Worm (Caenorhabditis elegans) whole organism, L2 larva: Measurements from ENCODE around the gene map-2.

Source experiments
- C34F6.9 ChIP-seq: fragments of 150-350 bp; optimal IDR thresholded peaks from 2 replicates; lab custom pipeline; 2014; ENCODE audit warnings: missing biosample characterization, missing genetic modification characterization
- F13H6.1 ChIP-seq: sonication (generic microtip); optimal IDR thresholded peaks from 2 replicates; lab custom pipeline; 2016; ENCODE audit warnings: missing genetic modification characterization, missing compliant biosample characterization
- R02D3.7 ChIP-seq: fragments of 150-350 bp; optimal IDR thresholded peaks from 2 replicates; lab custom pipeline; 2014; ENCODE audit warnings: missing biosample characterization, missing genetic modification characterization
- Y55F3AM.14 ChIP-seq: fragments of 200-800 bp; sonication (Bioruptor generic); optimal IDR thresholded peaks from 2 replicates; lab custom pipeline; 2018; ENCODE audit warnings: mild to moderate bottlenecking, missing genetic modification characterization, missing compliant biosample characterization
- ZK546.5 ChIP-seq: sonication (generic microtip); optimal IDR thresholded peaks from 2 replicates; lab custom pipeline; 2017; ENCODE audit warnings: missing biosample characterization, missing genetic modification characterization
- aly-2 ChIP-seq: fragments of 150-350 bp; optimal IDR thresholded peaks from 2 replicates; lab custom pipeline; 2014; ENCODE audit warnings: missing biosample characterization, missing genetic modification characterization
- ama-1 ChIP-seq: fragments of 150-350 bp; optimal IDR thresholded peaks from 2 replicates; lab custom pipeline; 2018; ENCODE audit warnings: inconsistent platforms
- ceh-16 ChIP-seq: fragments of 150-350 bp; optimal IDR thresholded peaks from 2 replicates; lab custom pipeline; 2014; ENCODE audit warnings: missing biosample characterization, missing genetic modification characterization
- ceh-82 ChIP-seq: fragments of 150-350 bp; optimal IDR thresholded peaks from 2 replicates; lab custom pipeline; 2014; ENCODE audit warnings: missing biosample characterization, missing genetic modification characterization
- crh-2 ChIP-seq: sonication (generic microtip); optimal IDR thresholded peaks from 2 replicates; lab custom pipeline; 2017; ENCODE audit warnings: missing biosample characterization, missing genetic modification characterization
- dmd-4 ChIP-seq: sonication (generic microtip); optimal IDR thresholded peaks from 2 replicates; lab custom pipeline; 2017; ENCODE audit warnings: missing biosample characterization, missing genetic modification characterization
- elt-1 ChIP-seq: fragments of 150-350 bp; optimal IDR thresholded peaks from 2 replicates; lab custom pipeline; 2014; ENCODE audit warnings: missing biosample characterization, missing genetic modification characterization
- elt-3 ChIP-seq: sonication (generic microtip); optimal IDR thresholded peaks from 2 replicates; lab custom pipeline; 2017; ENCODE audit warnings: missing biosample characterization, missing genetic modification characterization
- fos-1 ChIP-seq: fragments of 150-350 bp; optimal IDR thresholded peaks from 2 replicates; lab custom pipeline; 2014; ENCODE audit warnings: missing biosample characterization, missing genetic modification characterization
- gmeb-1 ChIP-seq: fragments of 150-350 bp; optimal IDR thresholded peaks from 2 replicates; lab custom pipeline; 2014; ENCODE audit warnings: missing biosample characterization, missing genetic modification characterization
- lin-11 ChIP-seq: fragments of 150-350 bp; sonication (generic microtip); optimal IDR thresholded peaks from 2 replicates; lab custom pipeline; 2014; ENCODE audit warnings: missing biosample characterization, missing genetic modification characterization, inconsistent platforms, mixed read lengths
- lin-13 ChIP-seq: fragments of 150-350 bp; optimal IDR thresholded peaks from 2 replicates; lab custom pipeline; 2014; ENCODE audit warnings: missing biosample characterization, missing genetic modification reagents, missing genetic modification characterization
- lin-39 ChIP-seq: fragments of 150-350 bp; optimal IDR thresholded peaks from 2 replicates; lab custom pipeline; 2014; ENCODE audit warnings: missing biosample characterization, missing genetic modification reagents, missing genetic modification characterization
- mab-5 ChIP-seq: fragments of 150-350 bp; optimal IDR thresholded peaks from 2 replicates; lab custom pipeline; 2014; ENCODE audit warnings: missing biosample characterization, missing genetic modification characterization
- mbf-1 ChIP-seq: sonication (generic microtip); optimal IDR thresholded peaks from 2 replicates; lab custom pipeline; 2017; ENCODE audit warnings: missing biosample characterization, missing genetic modification characterization
- mdl-1 ChIP-seq, 2 experiments: fragments of 150-350 bp in 1 of 2; sonication (generic microtip) in 1 of 2; optimal IDR thresholded peaks; 2 replicates each; lab custom pipeline; 2017; ENCODE audit warnings: missing biosample characterization in 2 of 2, missing genetic modification characterization in 2 of 2
- nhr-12 ChIP-seq: fragments of 150-350 bp; optimal IDR thresholded peaks from 2 replicates; lab custom pipeline; 2014; ENCODE audit warnings: missing biosample characterization, missing genetic modification characterization
- nhr-129 ChIP-seq: fragments of 150-350 bp; optimal IDR thresholded peaks from 2 replicates; lab custom pipeline; 2014; ENCODE audit warnings: missing biosample characterization, missing genetic modification characterization
- nhr-25 ChIP-seq: fragments of 150-350 bp; sonication (generic microtip); optimal IDR thresholded peaks from 3 replicates; lab custom pipeline; 2014; ENCODE audit warnings: missing biosample characterization, missing genetic modification characterization
- nhr-6 ChIP-seq: fragments of 150-350 bp; optimal IDR thresholded peaks from 2 replicates; lab custom pipeline; 2014; ENCODE audit warnings: missing biosample characterization, missing genetic modification characterization
- nhr-77 ChIP-seq: fragments of 150-350 bp; optimal IDR thresholded peaks from 2 replicates; lab custom pipeline; 2014; ENCODE audit warnings: missing biosample characterization, missing genetic modification characterization
- peb-1 ChIP-seq: fragments of 150-350 bp; optimal IDR thresholded peaks from 2 replicates; lab custom pipeline; 2014; ENCODE audit warnings: missing biosample characterization, missing genetic modification characterization
- skn-1 ChIP-seq: sonication (generic microtip); optimal IDR thresholded peaks from 2 replicates; lab custom pipeline; 2017; ENCODE audit warnings: missing biosample characterization, missing genetic modification characterization
- unc-39 ChIP-seq: fragments of 150-350 bp; optimal IDR thresholded peaks from 2 replicates; lab custom pipeline; 2014; ENCODE audit warnings: missing biosample characterization, missing genetic modification characterization
- unc-55 ChIP-seq: fragments of 150-350 bp; sonication (generic microtip); optimal IDR thresholded peaks from 3 replicates; lab custom pipeline; 2014; ENCODE audit warnings: missing biosample characterization, missing genetic modification reagents, missing genetic modification characterization
- unc-62 ChIP-seq: fragments of 150-350 bp; optimal IDR thresholded peaks from 2 replicates; lab custom pipeline; 2014; ENCODE audit warnings: missing biosample characterization, missing genetic modification reagents, missing genetic modification characterization
- zag-1 ChIP-seq: fragments of 150-350 bp; optimal IDR thresholded peaks from 2 replicates; lab custom pipeline; 2014; ENCODE audit warnings: missing biosample characterization, missing genetic modification characterization
- ztf-1 ChIP-seq: fragments of 200-800 bp; sonication (Bioruptor generic); conservative IDR thresholded peaks from 2 replicates; pipeline ENCODE4 v1.3.6; 2022; ENCODE audit warnings: missing genetic modification characterization, missing compliant biosample characterization
- ztf-4 ChIP-seq: fragments of 150-350 bp; optimal IDR thresholded peaks from 2 replicates; lab custom pipeline; 2014; ENCODE audit warnings: missing biosample characterization, missing genetic modification characterization

The map-2 gene

ce11 chrIV:16813825-16814224 lies 40.9 kb downstream of the map-2 start, which contains the start of gene Y116A8A.2:
Gene Y116A8A.2, minus strand, starts transcription at chrIV:16813925.
- TF ChIP-seq elt-3, result no peak
- no peak for TF ChIP-seq zag-1 (tag; lab: Kevin White, UChicago)
- TF ChIP-seq lin-13 (GFP tag; lab: Kevin White, UChicago), result no peak
- no peak for TF ChIP-seq ZK546.5 (tag; lab: Kevin White, UChicago)
- no peak for TF ChIP-seq R02D3.7
- no peak for TF ChIP-seq nhr-12 (tag; lab: Kevin White, UChicago)
- TF ChIP-seq lin-11 (tag; lab: Kevin White, UChicago), result no peak
- no peak for TF ChIP-seq dmd-4 (tag; lab: Kevin White, UChicago)
- no peak for TF ChIP-seq mbf-1 (tag; lab: Kevin White, UChicago)
- TF ChIP-seq mdl-1 (tag; optimal IDR thresholded peaks at IDR 0.05; lab: Kevin White, UChicago), result no peak
- no peak for TF ChIP-seq ceh-16 (tag; lab: Kevin White, UChicago)
- no peak for TF ChIP-seq nhr-77 (tag; lab: Kevin White, UChicago)
- TF ChIP-seq unc-55 (GFP tag; lab: Kevin White, UChicago), result no peak
- TF ChIP-seq nhr-129 (tag; lab: Kevin White, UChicago), result no peak
- TF ChIP-seq ztf-1 (GFP tag; lab: Robert Waterston, UW), result no peak
- no peak for TF ChIP-seq unc-62 (GFP tag; lab: Kevin White, UChicago)
- no peak for TF ChIP-seq fos-1 (tag; lab: Kevin White, UChicago)
- no peak for TF ChIP-seq mab-5 (tag; lab: Kevin White, UChicago)
- no peak for TF ChIP-seq ceh-82

DNA sequence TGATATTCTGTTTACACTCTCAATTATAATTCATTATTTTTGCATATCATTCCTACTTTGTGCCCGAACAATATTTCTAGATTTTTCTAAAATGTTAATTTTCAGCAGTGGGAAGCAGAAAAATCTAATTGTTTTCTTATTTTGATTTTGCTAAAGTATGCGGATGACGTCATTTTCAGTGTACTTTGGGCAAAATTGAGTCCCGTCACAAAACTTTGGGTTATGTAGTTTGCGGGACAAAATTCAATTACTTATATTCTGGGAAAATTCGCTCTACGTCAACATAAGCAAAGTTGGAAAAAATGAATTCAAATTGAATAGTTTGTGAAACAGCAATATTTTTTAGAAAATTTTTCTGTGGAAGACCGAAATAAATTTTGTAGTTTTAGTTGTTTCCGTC lies 42.6 kb downstream of the map-2 start:
- TF ChIP-seq nhr-12 (tag; lab: Kevin White, UChicago), result no peak
- no peak for TF ChIP-seq gmeb-1 (tag; lab: Kevin White, UChicago)
- TF ChIP-seq skn-1 (tag; lab: Kevin White, UChicago), result no peak

- TF ChIP-seq ama-1 (lab: Kevin White, UChicago) (no peak), peb-1 (tag; lab: Kevin White, UChicago) (no peak), aly-2 (tag; lab: Kevin White, UChicago) (no peak), unc-39 (tag; lab: Kevin White, UChicago) (no peak), nhr-6 (tag; lab: Kevin White, UChicago) (no peak), dmd-4 (tag; lab: Kevin White, UChicago) (no peak), skn-1 (tag; lab: Kevin White, UChicago) (no peak), nhr-25 (tag; lab: Kevin White, UChicago) (no peak), ztf-4 (no peak), C34F6.9 (no peak), elt-1 (tag; lab: Kevin White, UChicago) (no peak), Y55F3AM.14 (GFP tag; lab: Kevin White, UChicago) (no peak), lin-39 (tag; lab: Kevin White, UChicago) (no peak), crh-2 (no peak), fos-1 (tag; lab: Kevin White, UChicago) (no peak), F13H6.1 (no peak)
These were observed 48.3 kb downstream of the map-2 start, which contains the start of gene clec-193 for ce11 chrIV:16806352-16806751. Gene clec-193, minus strand, starts transcription at chrIV:16806452.
